Worm (Caenorhabditis elegans) whole organism, young adult: ENCODE measurements around the gene R07B1.9.

Source experiments
- F57A8.1 ChIP-seq: fragments of 200-800 bp; sonication (Bioruptor generic); optimal IDR thresholded peaks from 2 replicates; lab custom pipeline; 2018; ENCODE audit warnings: mild to moderate bottlenecking, missing genetic modification characterization, moderate library complexity, missing compliant biosample characterization
- T26A5.8 ChIP-seq: sonication (generic microtip); optimal IDR thresholded peaks from 2 replicates; lab custom pipeline; 2016; ENCODE audit warnings: missing genetic modification characterization, missing compliant biosample characterization
- lin-26 ChIP-seq: fragments of 200-800 bp; sonication (Bioruptor generic); IDR thresholded peaks from 2 replicates; pipeline ENCODE4 v1.3.6; 2022; ENCODE audit warnings: missing genetic modification reagents, missing genetic modification characterization, missing compliant biosample characterization
- lir-1 ChIP-seq: fragments of 200-800 bp; sonication (Bioruptor generic); conservative IDR thresholded peaks from 2 replicates; pipeline ENCODE4 v1.3.6; 2022; ENCODE audit warnings: missing genetic modification reagents, missing genetic modification characterization, missing compliant biosample characterization
- rcor-1 ChIP-seq: fragments of 200-800 bp; sonication (Bioruptor generic); IDR thresholded peaks from 2 replicates; pipeline ENCODE4 v1.3.6; 2022; ENCODE audit warnings: missing genetic modification reagents, missing genetic modification characterization, missing compliant biosample characterization
- zim-3 ChIP-seq: sonication (generic microtip); optimal IDR thresholded peaks from 2 replicates; lab custom pipeline; 2017; ENCODE audit warnings: mild to moderate bottlenecking, missing genetic modification characterization, moderate library complexity, missing compliant biosample characterization

The R07B1.9 gene

DNA sequence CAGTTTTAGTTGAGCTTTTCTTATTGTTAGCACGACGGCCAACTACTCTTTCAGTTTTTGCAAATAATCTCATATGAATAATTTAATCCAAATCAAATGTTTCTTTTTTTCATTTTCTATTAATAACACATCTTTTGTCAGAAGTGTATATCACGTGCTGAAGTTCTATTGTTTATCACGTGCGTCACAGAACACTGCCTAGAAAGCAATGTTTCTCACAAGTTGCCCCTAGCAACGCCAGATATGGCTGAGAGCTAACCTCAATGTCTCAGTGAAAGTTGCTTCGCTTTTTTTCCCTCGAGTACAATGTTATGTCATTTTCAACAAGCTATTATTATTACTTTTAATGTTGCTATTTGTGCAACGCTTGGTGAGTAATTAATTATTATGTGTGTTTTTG is 50.8 kb downstream of the R07B1.9 start:
- TF ChIP-seq F57A8.1: no peak
- TF ChIP-seq lir-1 (GFP tag; lab: Robert Waterston, UW): no peak
- TF ChIP-seq zim-3 (tag; lab: Kevin White, UChicago): no peak
- TF ChIP-seq T26A5.8 (tag; lab: Kevin White, UChicago): no peak
- no peak for TF ChIP-seq rcor-1 (GFP tag; lab: Robert Waterston, UW)
- no peak for TF ChIP-seq lin-26
